Worm (Caenorhabditis elegans) whole organism, young adult: Measurements from ENCODE around the gene ufd-2.

ENCODE experiments used
- B0019.2 ChIP-seq: fragments of 200-800 bp; sonication (Bioruptor generic); conservative IDR thresholded peaks from 2 replicates; pipeline ENCODE4 v1.3.6; 2022; ENCODE audit warnings: missing genetic modification reagents, missing genetic modification characterization, missing compliant biosample characterization
- B0035.1 ChIP-seq: sonication (generic microtip); optimal IDR thresholded peaks from 2 replicates; lab custom pipeline; 2016; ENCODE audit warnings: missing genetic modification characterization, mild to moderate bottlenecking, missing compliant biosample characterization, missing genotype, missing genetic modification reagents
- C06A6.2 ChIP-seq: fragments of 200-800 bp; sonication (Bioruptor generic); conservative IDR thresholded peaks from 2 replicates; pipeline ENCODE4 v1.3.6; 2022; ENCODE audit warnings: missing genetic modification characterization, missing compliant biosample characterization
- C17E4.6 ChIP-seq: fragments of 200-800 bp; sonication (Bioruptor generic); IDR thresholded peaks from 2 replicates; pipeline ENCODE4 v1.3.6; 2022; ENCODE audit warnings: missing genetic modification reagents, missing genetic modification characterization, missing compliant biosample characterization
- D2030.7 ChIP-seq: fragments of 200-800 bp; sonication (Bioruptor generic); IDR thresholded peaks from 2 replicates; pipeline ENCODE4 v1.3.6; 2022; ENCODE audit warnings: missing genetic modification reagents, missing genetic modification characterization, missing compliant biosample characterization
- F22D6.2 ChIP-seq: sonication (generic microtip); optimal IDR thresholded peaks from 2 replicates; lab custom pipeline; 2016; ENCODE audit warnings: mild to moderate bottlenecking, missing genetic modification characterization, missing compliant biosample characterization
- F33H1.4 ChIP-seq: fragments of 200-800 bp; sonication (Bioruptor generic); IDR thresholded peaks from 2 replicates; pipeline ENCODE4 v1.3.6; 2022; ENCODE audit warnings: missing genetic modification reagents, missing genetic modification characterization, missing compliant biosample characterization
- F39B2.1 ChIP-seq: fragments of 200-800 bp; sonication (Bioruptor generic); IDR thresholded peaks from 2 replicates; pipeline ENCODE4 v1.3.6; 2022; ENCODE audit warnings: missing genetic modification reagents, missing genetic modification characterization, missing compliant biosample characterization
- F49E8.2 ChIP-seq: sonication (generic microtip); optimal IDR thresholded peaks from 3 replicates; lab custom pipeline; 2017; ENCODE audit warnings: missing genetic modification characterization, mild to moderate bottlenecking, missing compliant biosample characterization, antibody characterized with exemption, moderate library complexity; ENCODE audit not compliant: insufficient read depth
- F57C9.4 ChIP-seq: sonication (generic microtip); optimal IDR thresholded peaks from 2 replicates; lab custom pipeline; 2017; ENCODE audit warnings: mild to moderate bottlenecking, missing genetic modification characterization, missing compliant biosample characterization
- K12H6.12 ChIP-seq: fragments of 200-800 bp; sonication (Bioruptor generic); optimal IDR thresholded peaks from 2 replicates; lab custom pipeline; 2018; ENCODE audit warnings: mild to moderate bottlenecking, missing genetic modification characterization, missing compliant biosample characterization
- Y53F4B.3 ChIP-seq: fragments of 200-800 bp; sonication (Bioruptor generic); IDR thresholded peaks from 2 replicates; pipeline ENCODE4 v1.3.6; 2022; ENCODE audit warnings: missing genetic modification reagents, missing genetic modification characterization, missing compliant biosample characterization
- Y56A3A.18 ChIP-seq: fragments of 200-800 bp; sonication (Bioruptor generic); IDR thresholded peaks from 2 replicates; pipeline ENCODE4 v1.3.6; 2022; ENCODE audit warnings: missing genetic modification reagents, missing genetic modification characterization, missing compliant biosample characterization
- Y95B8A.8 ChIP-seq: fragments of 200-800 bp; sonication (Bioruptor generic); IDR thresholded peaks from 2 replicates; pipeline ENCODE4 v1.3.6; 2022; ENCODE audit warnings: missing genetic modification reagents, missing genetic modification characterization, missing compliant biosample characterization
- aptf-2 ChIP-seq: fragments of 200-800 bp; sonication (Bioruptor generic); conservative IDR thresholded peaks from 2 replicates; pipeline ENCODE4 v1.3.6; 2022; ENCODE audit warnings: missing genetic modification reagents, missing genetic modification characterization, missing compliant biosample characterization
- attf-6 ChIP-seq: fragments of 200-800 bp; sonication (Bioruptor generic); IDR thresholded peaks from 2 replicates; pipeline ENCODE4 v1.3.6; 2022; ENCODE audit warnings: missing genetic modification reagents, missing genetic modification characterization, missing compliant biosample characterization
- chd-7 ChIP-seq: sonication (generic microtip); optimal IDR thresholded peaks from 2 replicates; lab custom pipeline; 2016; ENCODE audit warnings: mild to moderate bottlenecking, missing genetic modification characterization, moderate library complexity, missing compliant biosample characterization
- die-1 ChIP-seq: sonication (generic microtip); optimal IDR thresholded peaks from 2 replicates; lab custom pipeline; 2016; ENCODE audit warnings: missing genotype, mild to moderate bottlenecking, missing genetic modification characterization, missing compliant biosample characterization
- egl-18 ChIP-seq: fragments of 200-800 bp; sonication (Bioruptor generic); IDR thresholded peaks from 2 replicates; pipeline ENCODE4 v1.3.6; 2022; ENCODE audit warnings: missing genetic modification reagents, missing genetic modification characterization, missing compliant biosample characterization
- egl-44 ChIP-seq: fragments of 200-800 bp; sonication (Bioruptor generic); IDR thresholded peaks from 2 replicates; pipeline ENCODE4 v1.3.6; 2022; ENCODE audit warnings: missing genetic modification reagents, missing genetic modification characterization, missing compliant biosample characterization
- egrh-3 ChIP-seq: fragments of 200-800 bp; sonication (Bioruptor generic); IDR thresholded peaks from 2 replicates; pipeline ENCODE4 v1.3.6; 2022; ENCODE audit warnings: missing genetic modification reagents, missing genetic modification characterization, missing compliant biosample characterization
- ekl-4 ChIP-seq: fragments of 200-800 bp; sonication (Bioruptor generic); IDR thresholded peaks from 2 replicates; pipeline ENCODE4 v1.3.6; 2022; ENCODE audit warnings: missing genetic modification reagents, missing genetic modification characterization, missing compliant biosample characterization
- him-1 ChIP-seq: sonication (generic microtip); optimal IDR thresholded peaks from 2 replicates; lab custom pipeline; 2016; ENCODE audit warnings: missing genotype, missing genetic modification reagents, missing genetic modification characterization, missing compliant biosample characterization
- hmg-1.2 ChIP-seq: fragments of 200-800 bp; sonication (Bioruptor generic); IDR thresholded peaks from 2 replicates; pipeline ENCODE4 v1.3.6; 2022; ENCODE audit warnings: missing genetic modification reagents, missing genetic modification characterization, missing compliant biosample characterization
- hmg-20 ChIP-seq: fragments of 200-800 bp; sonication (Bioruptor generic); IDR thresholded peaks from 2 replicates; pipeline ENCODE4 v1.3.6; 2022; ENCODE audit warnings: missing genetic modification reagents, missing genetic modification characterization, missing compliant biosample characterization
- hsf-1 ChIP-seq: fragments of 200-800 bp; sonication (Bioruptor generic); IDR thresholded peaks from 2 replicates; pipeline ENCODE4 v1.3.6; 2022; ENCODE audit warnings: missing genetic modification reagents, missing genetic modification characterization, missing compliant biosample characterization
- lin-35 ChIP-seq, 3 experiments: fragments of 150-350 bp in 2 of 3; sonication (generic microtip) in 1 of 3; optimal IDR thresholded peaks; 2 replicates each; lab custom pipeline; 2014 to 2018; ENCODE audit warnings: missing biosample characterization in 3 of 3, missing genetic modification characterization in 3 of 3, missing genetic modification reagents in 3 of 3
- lin-40 ChIP-seq: sonication (generic microtip); optimal IDR thresholded peaks from 2 replicates; lab custom pipeline; 2016; ENCODE audit warnings: missing genetic modification characterization, mild to moderate bottlenecking, missing compliant biosample characterization, missing genotype, missing genetic modification reagents
- lin-54 ChIP-seq: fragments of 200-800 bp; sonication (Bioruptor generic); optimal IDR thresholded peaks from 2 replicates; lab custom pipeline; 2018; ENCODE audit warnings: mild to moderate bottlenecking, missing genetic modification characterization, missing compliant biosample characterization
- lsl-1 ChIP-seq: fragments of 200-800 bp; sonication (Bioruptor generic); optimal IDR thresholded peaks from 2 replicates; lab custom pipeline; 2018; ENCODE audit warnings: mild to moderate bottlenecking, missing genetic modification characterization, moderate library complexity, missing compliant biosample characterization
- lsy-27 ChIP-seq: sonication (generic microtip); optimal IDR thresholded peaks from 2 replicates; lab custom pipeline; 2017; ENCODE audit warnings: missing genetic modification characterization, mild to moderate bottlenecking, missing compliant biosample characterization, antibody characterized with exemption, missing genotype, borderline replicate concordance; ENCODE audit not compliant: insufficient read depth
- mxl-1 ChIP-seq: sonication (generic microtip); optimal IDR thresholded peaks from 2 replicates; lab custom pipeline; 2016; ENCODE audit warnings: missing genetic modification characterization, missing compliant biosample characterization
- nfyb-1 ChIP-seq: fragments of 200-800 bp; sonication (Bioruptor generic); IDR thresholded peaks from 2 replicates; pipeline ENCODE4 v1.3.6; 2022; ENCODE audit warnings: missing genetic modification reagents, missing genetic modification characterization, missing compliant biosample characterization
- nhr-27 ChIP-seq: fragments of 200-800 bp; sonication (Bioruptor generic); optimal IDR thresholded peaks from 2 replicates; lab custom pipeline; 2018; ENCODE audit warnings: mild to moderate bottlenecking, missing genetic modification characterization, moderate library complexity, missing compliant biosample characterization
- nhr-80 ChIP-seq: sonication (generic microtip); optimal IDR thresholded peaks from 2 replicates; lab custom pipeline; 2016; ENCODE audit warnings: missing genetic modification characterization, missing compliant biosample characterization
- pbrm-1 ChIP-seq: fragments of 200-800 bp; sonication (Bioruptor generic); IDR thresholded peaks from 2 replicates; pipeline ENCODE4 v1.3.6; 2022; ENCODE audit warnings: missing genetic modification reagents, missing genetic modification characterization, missing compliant biosample characterization
- repo-1 ChIP-seq: sonication (generic microtip); optimal IDR thresholded peaks from 2 replicates; lab custom pipeline; 2017; ENCODE audit warnings: mild to moderate bottlenecking, missing genetic modification characterization, missing compliant biosample characterization
- rpc-1 ChIP-seq, 2 experiments: fragments of 150-350 bp in 1 of 2; sonication (generic microtip) in 1 of 2; optimal IDR thresholded peaks; 2 replicates each; lab custom pipeline; 2014 to 2018; ENCODE audit warnings: missing biosample characterization in 1 of 2, missing genetic modification characterization in 1 of 2, missing genetic modification reagents in 1 of 2, missing genotype in 1 of 2
- snpc-3.4 ChIP-seq: sonication (generic microtip); optimal IDR thresholded peaks from 2 replicates; lab custom pipeline; 2017; ENCODE audit warnings: missing genetic modification characterization, mild to moderate bottlenecking, missing compliant biosample characterization, antibody characterized with exemption, moderate library complexity, missing genotype, missing genetic modification reagents
- unc-62 ChIP-seq: fragments of 150-350 bp; optimal IDR thresholded peaks from 2 replicates; lab custom pipeline; 2014; ENCODE audit warnings: missing biosample characterization, missing genetic modification reagents, missing genetic modification characterization
- zfh-2 ChIP-seq: fragments of 200-800 bp; sonication (Bioruptor generic); conservative IDR thresholded peaks from 2 replicates; pipeline ENCODE4 v1.3.6; 2022; ENCODE audit warnings: missing genetic modification reagents, missing genetic modification characterization, missing compliant biosample characterization
- zim-3 ChIP-seq: sonication (generic microtip); optimal IDR thresholded peaks from 2 replicates; lab custom pipeline; 2017; ENCODE audit warnings: mild to moderate bottlenecking, missing genetic modification characterization, moderate library complexity, missing compliant biosample characterization
- ztf-28 ChIP-seq: fragments of 200-800 bp; sonication (Bioruptor generic); IDR thresholded peaks from 2 replicates; pipeline ENCODE4 v1.3.6; 2022; ENCODE audit warnings: missing genetic modification reagents, missing genetic modification characterization, missing compliant biosample characterization

The ufd-2 gene

DNA sequence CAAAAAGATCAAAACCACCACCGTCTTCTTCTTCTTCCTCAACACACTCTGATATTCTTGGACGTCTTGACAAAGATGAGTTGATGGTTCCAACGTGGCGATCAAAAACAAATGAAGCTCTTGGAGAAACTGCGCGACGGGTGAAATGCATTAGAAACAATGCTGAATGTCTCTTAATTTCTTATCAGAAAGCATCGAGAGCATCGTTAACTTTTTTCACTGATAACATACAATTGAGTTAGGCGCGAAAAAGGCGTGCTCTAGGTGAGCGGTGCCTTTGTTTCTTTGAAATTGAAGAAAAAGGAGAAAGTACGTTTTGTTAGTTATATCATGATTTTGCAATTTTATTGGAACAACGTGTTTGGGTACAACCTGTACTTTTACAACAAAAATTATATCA is 10.7 kb downstream of the ufd-2 start, which contains the start of gene gpcp-2:
gpcp-2 (minus strand) TSS at position 153 of the 400 bp plus-strand sequence.
- TF ChIP-seq egl-44 (GFP tag; lab: Robert Waterston, UW) (no peak), nhr-80 (tag; lab: Kevin White, UChicago) (peak; percentile 48)

- TF ChIP-seq nhr-80 (tag; lab: Kevin White, UChicago), result peak; percentile 17
- TF ChIP-seq unc-62, result peak; percentile 27
- TF ChIP-seq egrh-3, result no peak
Observed at ce11 chrII:8074058-8074457, 11.5 kb downstream of the ufd-2 start.

ce11 chrII:8075324-8075810 is 12.8 kb downstream of the ufd-2 start, which contains the start of gene K02C4.2:
TSS of gene K02C4.2 (plus strand) at chrII:8075760.
- TF ChIP-seq repo-1 (tag; lab: Kevin White, UChicago) (peak; percentile 87), hsf-1 (GFP tag; lab: Robert Waterston, UW) (0 out of 2 replicates have a peak, but pooled peaks have one; percentile 50), lsy-27 (no peak), mxl-1 (peak; percentile 87), die-1 (tag; lab: Kevin White, UChicago) (peak; percentile 93), lsl-1 (GFP tag; lab: Kevin White, UChicago) (peak; percentile 68), hmg-1.2 (GFP tag; lab: Robert Waterston, UW) (peak; percentile 58), rpc-1 (optimal IDR thresholded peaks at IDR 0.05; lab: Kevin White, UChicago) (peak; percentile 97), rpc-1 (tag; optimal IDR thresholded peaks at IDR 0.05; lab: Kevin White, UChicago) (peak; percentile 93), nfyb-1 (GFP tag; lab: Robert Waterston, UW) (peak; percentile 91), lin-35 (GFP tag; optimal IDR thresholded peaks at IDR 0.05; lab: Kevin White, UChicago) (peak in 1 of 3 experiments; percentile 72), F33H1.4 (GFP tag; lab: Robert Waterston, UW) (peak; percentile 28; the same call in 1 of the 2 replicates), zfh-2 (GFP tag; lab: Robert Waterston, UW) (no peak), Y95B8A.8 (GFP tag; lab: Robert Waterston, UW) (no peak), lin-40 (tag; lab: Kevin White, UChicago) (peak; percentile 69), C06A6.2 (GFP tag; lab: Robert Waterston, UW) (peak; percentile 55; the same call in 1 of the 2 replicates), B0019.2 (0 out of 2 replicates have a peak, but pooled peaks have one; percentile 40), Y56A3A.18 (peak; percentile 58; the same call in 1 of the 2 replicates), K12H6.12 (tag; lab: Kevin White, UChicago) (peak; percentile 73), hmg-20 (GFP tag; lab: Robert Waterston, UW) (peak; percentile 67; the same call in 1 of the 2 replicates), egl-18 (no peak), B0035.1 (tag; lab: Kevin White, UChicago) (peak; percentile 19), lin-54 (GFP tag; lab: Kevin White, UChicago) (peak; percentile 76), F39B2.1 (GFP tag; lab: Robert Waterston, UW) (no peak), Y53F4B.3 (GFP tag; lab: Robert Waterston, UW) (no peak), pbrm-1 (peak; percentile 66; the same call in 1 of the 2 replicates), F22D6.2 (tag; lab: Kevin White, UChicago) (no peak), nhr-27 (tag; lab: Kevin White, UChicago) (peak; percentile 73), attf-6 (GFP tag; lab: Robert Waterston, UW) (no peak), ztf-28 (peak; percentile 73; the same call in 1 of the 2 replicates), him-1 (tag; lab: Kevin White, UChicago) (peak; percentile 99), F49E8.2 (tag; lab: Kevin White, UChicago) (peak; percentile 75), C17E4.6 (GFP tag; lab: Robert Waterston, UW) (no peak), chd-7 (tag; lab: Kevin White, UChicago) (peak; percentile 90), aptf-2 (peak; percentile 65; the same call in 1 of the 2 replicates), F57C9.4 (tag; lab: Kevin White, UChicago) (peak; percentile 1), snpc-3.4 (tag; lab: Kevin White, UChicago) (peak; percentile 82), zim-3 (tag; lab: Kevin White, UChicago) (peak; percentile 89), D2030.7 (GFP tag; lab: Robert Waterston, UW) (peak; percentile 55), ekl-4 (peak; percentile 74)
